Fruit fly (Drosophila melanogaster) whole organism, embryonic: Measurements from ENCODE around the gene CG44476.
A peak's percentile ranks its signal among the peaks of the same experiment; 100 is the strongest.

Experiments used
- ATbp ChIP-seq: fragments of 200-800 bp; sonication (Bioruptor generic); optimal IDR thresholded peaks from 2 replicates; lab custom pipeline; 2017; ENCODE audit warnings: missing biosample characterization, mild to moderate bottlenecking, missing genetic modification characterization, missing genetic modification reagents
- Antp ChIP-seq: fragments of 200-800 bp; sonication (Bioruptor generic); optimal IDR thresholded peaks from 3 replicates; lab custom pipeline; 2016; ENCODE audit warnings: missing biosample characterization, missing genetic modification characterization
- B-H1 ChIP-seq: fragments of 200-800 bp; sonication (Bioruptor generic); IDR thresholded peaks from 3 replicates; pipeline ENCODE4 v1.3.6; 2022; ENCODE audit warnings: missing biosample characterization, missing genetic modification characterization
- Bgb ChIP-seq: fragments of 200-800 bp; sonication (Bioruptor generic); IDR thresholded peaks from 2 replicates; pipeline ENCODE4 v1.3.6; 2022; ENCODE audit warnings: missing biosample characterization, missing genetic modification characterization; ENCODE audit not compliant: partially characterized antibody
- CG1024 ChIP-seq: fragments of 200-800 bp; sonication (Bioruptor generic); IDR thresholded peaks from 2 replicates; pipeline ENCODE4 v1.3.6; 2022; ENCODE audit warnings: missing biosample characterization, missing genetic modification characterization
- CG10274 ChIP-seq: fragments of 200-800 bp; sonication (Bioruptor generic); optimal IDR thresholded peaks from 3 replicates; lab custom pipeline; 2017; ENCODE audit warnings: missing biosample characterization, mild to moderate bottlenecking, missing genetic modification characterization
- CG12391 ChIP-seq: fragments of 200-800 bp; sonication (Bioruptor generic); optimal IDR thresholded peaks from 3 replicates; lab custom pipeline; 2018; ENCODE audit warnings: missing biosample characterization, mild to moderate bottlenecking, missing genetic modification characterization, moderate library complexity
- CG14050 ChIP-seq: fragments of 200-800 bp; sonication (Bioruptor generic); IDR thresholded peaks from 3 replicates; pipeline ENCODE4 v1.3.6; 2022; ENCODE audit warnings: missing biosample characterization, missing genetic modification characterization
- CG2120 ChIP-seq: fragments of 200-800 bp; sonication (Bioruptor generic); optimal IDR thresholded peaks from 3 replicates; lab custom pipeline; 2016; ENCODE audit warnings: missing biosample characterization, missing genetic modification characterization
- CG31365 ChIP-seq: fragments of 200-800 bp; sonication (Bioruptor generic); optimal IDR thresholded peaks from 2 replicates; lab custom pipeline; 2018; ENCODE audit warnings: missing biosample characterization, mild to moderate bottlenecking, missing genetic modification characterization
- CG3281 ChIP-seq: fragments of 200-800 bp; sonication (Bioruptor generic); optimal IDR thresholded peaks from 3 replicates; lab custom pipeline; 2017; ENCODE audit warnings: missing biosample characterization, mild to moderate bottlenecking, missing genetic modification characterization
- CG3407 ChIP-seq: fragments of 200-800 bp; sonication (Bioruptor generic); optimal IDR thresholded peaks from 2 replicates; lab custom pipeline; 2018; ENCODE audit warnings: missing biosample characterization, mild to moderate bottlenecking, missing genetic modification characterization
- CG4730 ChIP-seq: fragments of 200-800 bp; sonication (Bioruptor generic); IDR thresholded peaks from 2 replicates; pipeline ENCODE4 v1.3.6; 2022; ENCODE audit warnings: missing biosample characterization, missing genetic modification characterization
- CG6765 ChIP-seq: fragments of 200-800 bp; sonication (Bioruptor generic); optimal IDR thresholded peaks from 3 replicates; lab custom pipeline; 2017; ENCODE audit warnings: missing biosample characterization, mild to moderate bottlenecking, missing genetic modification characterization
- CG9437 ChIP-seq: fragments of 200-800 bp; sonication (Bioruptor generic); optimal IDR thresholded peaks from 2 replicates; lab custom pipeline; 2018; ENCODE audit warnings: missing biosample characterization, mild to moderate bottlenecking, missing genetic modification characterization
- CG9609 ChIP-seq: fragments of 200-800 bp; sonication (Bioruptor generic); optimal IDR thresholded peaks from 3 replicates; lab custom pipeline; 2016; ENCODE audit warnings: missing biosample characterization, missing genetic modification characterization
- CG9932 ChIP-seq: fragments of 200-800 bp; sonication (Bioruptor generic); IDR thresholded peaks from 2 replicates; pipeline ENCODE4 v1.3.6; 2022; ENCODE audit warnings: missing biosample characterization, missing genetic modification characterization
- Dfd ChIP-seq, 2 experiments: fragments of >200 bp; optimal IDR thresholded peaks; 2 replicates each; lab custom pipeline; 2017; ENCODE audit warnings: missing biosample characterization in 2 of 2, missing genetic modification characterization in 2 of 2
- Ets65A ChIP-seq: fragments of 200-800 bp; sonication (Bioruptor generic); peaks from one replicate; lab custom pipeline; 2016; ENCODE audit warnings: missing biosample characterization, missing genetic modification characterization
- Gug ChIP-seq: fragments of 200-800 bp; sonication (Bioruptor generic); IDR thresholded peaks from 4 replicates; pipeline ENCODE4 v1.3.6; 2022; ENCODE audit warnings: missing biosample characterization, missing genetic modification characterization
- H2.0 ChIP-seq: fragments of 200-800 bp; sonication (Bioruptor generic); IDR thresholded peaks from 2 replicates; pipeline ENCODE4 v1.3.6; 2022; ENCODE audit warnings: missing biosample characterization, missing genetic modification characterization
- HHEX ChIP-seq: fragments of 200-800 bp; sonication (Bioruptor generic); optimal IDR thresholded peaks from 3 replicates; lab custom pipeline; 2017; ENCODE audit warnings: missing biosample characterization, mild to moderate bottlenecking, missing genetic modification characterization, missing genetic modification reagents
- Hr39 ChIP-seq: fragments of >200 bp; optimal IDR thresholded peaks from 2 replicates; lab custom pipeline; 2017
- Max ChIP-seq: fragments of 200-800 bp; sonication (Bioruptor generic); optimal IDR thresholded peaks from 2 replicates; lab custom pipeline; 2016; ENCODE audit warnings: missing biosample characterization, mild to moderate bottlenecking, missing genetic modification characterization
- Mes4 ChIP-seq: fragments of 200-800 bp; sonication (Bioruptor generic); optimal IDR thresholded peaks from 2 replicates; lab custom pipeline; 2016; ENCODE audit warnings: missing biosample characterization, missing genetic modification characterization
- Nf-YC ChIP-seq: fragments of 200-800 bp; optimal IDR thresholded peaks from 3 replicates; lab custom pipeline; 2019; ENCODE audit warnings: missing biosample characterization, mild to moderate bottlenecking, missing genetic modification characterization, moderate library complexity
- PHDP ChIP-seq: fragments of 200-800 bp; sonication (Bioruptor generic); optimal IDR thresholded peaks from 3 replicates; lab custom pipeline; 2018; ENCODE audit warnings: missing biosample characterization, mild to moderate bottlenecking, missing genetic modification characterization, moderate library complexity
- Ptx1 ChIP-seq: fragments of 200-800 bp; sonication (Bioruptor generic); IDR thresholded peaks from 2 replicates; pipeline ENCODE4 v1.3.6; 2022; ENCODE audit warnings: missing biosample characterization, missing genetic modification characterization
- Rx ChIP-seq: fragments of 200-800 bp; sonication (Bioruptor generic); IDR thresholded peaks from 2 replicates; pipeline ENCODE4 v1.3.6; 2022; ENCODE audit warnings: missing biosample characterization, missing genetic modification characterization
- Sry-β ChIP-seq: fragments of 200-800 bp; sonication (Bioruptor generic); optimal IDR thresholded peaks from 2 replicates; lab custom pipeline; 2018; ENCODE audit warnings: missing biosample characterization, mild to moderate bottlenecking, missing genetic modification characterization, moderate library complexity
- TFAM ChIP-seq: fragments of 200-800 bp; sonication (Bioruptor generic); optimal IDR thresholded peaks from 2 replicates; lab custom pipeline; 2017; ENCODE audit warnings: missing biosample characterization, missing genetic modification characterization, inconsistent platforms
- Xrp1 ChIP-seq: fragments of 200-800 bp; sonication (Bioruptor generic); IDR thresholded peaks from 2 replicates; pipeline ENCODE4 v1.3.6; 2022; ENCODE audit warnings: missing biosample characterization, missing genetic modification characterization
- disco-r ChIP-seq: fragments of 200-800 bp; sonication (Bioruptor generic); optimal IDR thresholded peaks from 2 replicates; lab custom pipeline; 2016; ENCODE audit warnings: missing biosample characterization, missing genetic modification characterization
- ewg ChIP-seq: fragments of 200-800 bp; sonication (Bioruptor generic); optimal IDR thresholded peaks from 3 replicates; lab custom pipeline; 2017; ENCODE audit warnings: mild to moderate bottlenecking, missing biosample characterization, missing genetic modification reagents, missing genetic modification characterization
- fru ChIP-seq: fragments of >200 bp; optimal IDR thresholded peaks from 2 replicates; lab custom pipeline; 2017
- her ChIP-seq: fragments of 200-800 bp; sonication (Bioruptor generic); optimal IDR thresholded peaks from 2 replicates; lab custom pipeline; 2016; ENCODE audit warnings: missing biosample characterization, missing genetic modification characterization
- hth ChIP-seq: fragments of >200 bp; optimal IDR thresholded peaks from 2 replicates; lab custom pipeline; 2017; ENCODE audit warnings: inconsistent platforms
- jumu ChIP-seq: fragments of 200-800 bp; sonication (Bioruptor generic); optimal IDR thresholded peaks from 3 replicates; lab custom pipeline; 2016; ENCODE audit warnings: missing biosample characterization, missing genetic modification characterization
- kay ChIP-seq: fragments of 200-800 bp; sonication (Bioruptor generic); optimal IDR thresholded peaks from 2 replicates; lab custom pipeline; 2016; ENCODE audit warnings: missing biosample characterization, missing genetic modification characterization
- kni ChIP-seq: fragments of 200-800 bp; sonication (Bioruptor generic); optimal IDR thresholded peaks from 3 replicates; lab custom pipeline; 2017; ENCODE audit warnings: mild to moderate bottlenecking, missing biosample characterization, missing genetic modification reagents, missing genetic modification characterization
- lov ChIP-seq, 2 experiments: fragments of 200-800 bp in 1 of 2; fragments of >200 bp in 1 of 2; sonication (Bioruptor generic) in 1 of 2; IDR thresholded peaks in 1 of 2; optimal IDR thresholded peaks in 1 of 2; 2 replicates in 1 of 2; 3 replicates in 1 of 2; pipeline versions ENCODE4 v1.3.6 to Lab custom; 2017 to 2022; ENCODE audit warnings: missing biosample characterization in 1 of 2, missing genetic modification characterization in 1 of 2
- oc ChIP-seq: fragments of 200-800 bp; sonication (Bioruptor generic); optimal IDR thresholded peaks from 2 replicates; lab custom pipeline; 2018; ENCODE audit warnings: missing biosample characterization, mild to moderate bottlenecking, missing genetic modification characterization, moderate library complexity
- odd ChIP-seq: fragments of 200-800 bp; sonication (Bioruptor generic); optimal IDR thresholded peaks from 2 replicates; lab custom pipeline; 2017; ENCODE audit warnings: missing biosample characterization, mild to moderate bottlenecking, missing genetic modification characterization
- pros ChIP-seq: fragments of 200-800 bp; sonication (Bioruptor generic); optimal IDR thresholded peaks from 3 replicates; lab custom pipeline; 2019; ENCODE audit warnings: missing biosample characterization, mild to moderate bottlenecking, missing genetic modification characterization, moderate library complexity
- repo ChIP-seq: fragments of 200-800 bp; sonication (Bioruptor generic); optimal IDR thresholded peaks from 2 replicates; lab custom pipeline; 2016; ENCODE audit warnings: missing biosample characterization, missing genetic modification characterization
- schlank ChIP-seq: fragments of 200-800 bp; sonication (Bioruptor generic); optimal IDR thresholded peaks from 2 replicates; lab custom pipeline; 2018; ENCODE audit warnings: missing biosample characterization, mild to moderate bottlenecking, missing genetic modification characterization
- seq ChIP-seq: fragments of 200-800 bp; sonication (Bioruptor generic); IDR thresholded peaks from 2 replicates; pipeline ENCODE4 v1.3.6; 2022; ENCODE audit warnings: missing biosample characterization, missing genetic modification characterization
- sima ChIP-seq: fragments of 200-800 bp; sonication (Bioruptor generic); optimal IDR thresholded peaks from 2 replicates; lab custom pipeline; 2016; ENCODE audit warnings: missing biosample characterization, missing genetic modification characterization
- slou ChIP-seq: fragments of 200-800 bp; sonication (Bioruptor generic); optimal IDR thresholded peaks from 3 replicates; lab custom pipeline; 2016; ENCODE audit warnings: missing biosample characterization, missing genetic modification characterization
- trh ChIP-seq: fragments of 200-800 bp; sonication (Bioruptor generic); optimal IDR thresholded peaks from 2 replicates; lab custom pipeline; 2016; ENCODE audit warnings: missing biosample characterization, missing genetic modification characterization
- vvl ChIP-seq: fragments of 200-800 bp; sonication (Bioruptor generic); IDR thresholded peaks from 2 replicates; pipeline ENCODE4 v1.3.6; 2022; ENCODE audit warnings: missing biosample characterization, missing genetic modification characterization
- zf30C ChIP-seq: fragments of 200-800 bp; sonication (Bioruptor generic); optimal IDR thresholded peaks from 3 replicates; lab custom pipeline; 2018; ENCODE audit warnings: missing biosample characterization, mild to moderate bottlenecking, missing genetic modification characterization

CG44476 gene

dm6 chr2L:18145253-18145652 lies 32.3 kb upstream of the CG44476 start (continued):
- peak; percentile 39; the same call in 1 of the 3 replicates for TF ChIP-seq B-H1 (GFP tag; lab: Robert Waterston, UW)
- TF ChIP-seq CG31365, result peak; percentile 16
- TF ChIP-seq repo (GFP tag; lab: Kevin White, UChicago), result peak; percentile 83
- peak; percentile 92 for TF ChIP-seq kay (GFP tag; lab: Kevin White, UChicago)
- peak; percentile 76 for TF ChIP-seq seq (GFP tag; lab: Robert Waterston, UW)
- peak; percentile 91 for TF ChIP-seq CG12391
- TF ChIP-seq CG9932 (GFP tag; lab: Robert Waterston, UW), result peak; percentile 50; the same call in 1 of the 2 replicates
- peak; percentile 80 for TF ChIP-seq Max (GFP tag; lab: Kevin White, UChicago)
- TF ChIP-seq Bgb (GFP tag; lab: Robert Waterston, UW), result no peak
- TF ChIP-seq CG14050 (GFP tag; lab: Robert Waterston, UW), result peak; percentile 63
- TF ChIP-seq CG3281, result peak; percentile 65
- TF ChIP-seq zf30C (GFP tag; lab: Kevin White, UChicago), result peak; percentile 98
- no peak for TF ChIP-seq Nf-YC (tag; lab: Kevin White, UChicago)
- peak; percentile 65 for TF ChIP-seq CG4730 (GFP tag; lab: Robert Waterston, UW)
- TF ChIP-seq PHDP (tag; lab: Kevin White, UChicago), result peak; percentile 70
- peak; percentile 73 for TF ChIP-seq oc
- peak; percentile 89 for TF ChIP-seq vvl (GFP tag; lab: Robert Waterston, UW)
- peak; percentile 96 for TF ChIP-seq Ets65A (GFP tag; lab: Kevin White, UChicago)
- peak; percentile 42 for TF ChIP-seq disco-r (GFP tag; lab: Kevin White, UChicago)
- TF ChIP-seq ewg, result peak; percentile 64
- peak; percentile 85 for TF ChIP-seq H2.0 (GFP tag; lab: Robert Waterston, UW)
- peak; percentile 77 for TF ChIP-seq Gug (GFP tag; lab: Robert Waterston, UW)
- TF ChIP-seq CG6765 (GFP tag; lab: Kevin White, UChicago), result peak; percentile 30
- TF ChIP-seq slou (GFP tag; lab: Kevin White, UChicago), result peak; percentile 86
- TF ChIP-seq CG9437, result peak; percentile 42
- peak; percentile 76 for TF ChIP-seq Mes4 (GFP tag; lab: Kevin White, UChicago)
- TF ChIP-seq Hr39 (lab: Kevin White, UChicago), result no peak
- TF ChIP-seq Ptx1 (GFP tag; lab: Robert Waterston, UW), result peak; percentile 81
- TF ChIP-seq Xrp1 (GFP tag; lab: Robert Waterston, UW), result peak; percentile 96
- peak; percentile 88 for TF ChIP-seq jumu
- no peak for TF ChIP-seq fru (lab: Kevin White, UChicago)
- TF ChIP-seq Antp (GFP tag; lab: Kevin White, UChicago), result peak; percentile 84
- peak; percentile 79 for TF ChIP-seq her (GFP tag; lab: Kevin White, UChicago)
- peak; percentile 76 for TF ChIP-seq CG2120 (GFP tag; lab: Kevin White, UChicago)
- TF ChIP-seq sima (GFP tag; lab: Kevin White, UChicago), result peak; percentile 23
- peak; percentile 75 for TF ChIP-seq pros (GFP tag; lab: Kevin White, UChicago)
- TF ChIP-seq ATbp (GFP tag; lab: Kevin White, UChicago), result peak; percentile 41
- TF ChIP-seq CG3407 (GFP tag; lab: Kevin White, UChicago), result peak; percentile 71
- TF ChIP-seq CG1024 (GFP tag; lab: Robert Waterston, UW), result peak; percentile 74; the same call in 1 of the 2 replicates
- peak; percentile 64 for TF ChIP-seq trh (GFP tag; lab: Kevin White, UChicago)
- TF ChIP-seq odd, result peak; percentile 65
- TF ChIP-seq schlank (tag; lab: Kevin White, UChicago), result no peak
- peak; percentile 87 for TF ChIP-seq CG9609
- peak; percentile 79 for TF ChIP-seq Rx (GFP tag; lab: Robert Waterston, UW)
- TF ChIP-seq lov (optimal IDR thresholded peaks at IDR 0.05; lab: Kevin White, UChicago), result no peak
- TF ChIP-seq lov (GFP tag; IDR thresholded peaks at IDR 0.05; lab: Robert Waterston, UW), result peak; percentile 88
- TF ChIP-seq HHEX (GFP tag; lab: Kevin White, UChicago), result peak; percentile 77
- TF ChIP-seq kni (GFP tag; lab: Kevin White, UChicago), result no peak
- no peak for TF ChIP-seq Sry-β (GFP tag; lab: Kevin White, UChicago)
- peak; percentile 63 for TF ChIP-seq CG10274 (GFP tag; lab: Kevin White, UChicago)
- TF ChIP-seq Dfd (GFP tag; optimal IDR thresholded peaks at IDR 0.05; lab: Kevin White, UChicago), result no peak
- no peak for TF ChIP-seq hth
- peak; percentile 55 for TF ChIP-seq TFAM
